Fruit fly (Drosophila melanogaster): Measurements from ENCODE around the gene Inx5.

The Inx5 gene

dm6 chrX:19179696-19180255, 9.1 kb upstream of the Inx5 start, which contains the start of the genes CG7556 and CG7453:
CG7556 (minus strand) TSS chrX:19179830.
CG7453 (plus strand) TSS chrX:19180173.
- TF ChIP-seq toe (GFP tag; optimal IDR thresholded peaks at IDR 0.05) (peak; percentile 76), CG7045 (GFP tag; optimal IDR thresholded peaks at IDR 0.05) (peak; percentile 56), CG14711 (tag; optimal IDR thresholded peaks at IDR 0.05) (peak; percentile 72), pad (GFP tag; optimal IDR thresholded peaks at IDR 0.05) (peak; percentile 60), cic (GFP tag; optimal IDR thresholded peaks at IDR 0.05) (peak; percentile 15), Crg-1 (GFP tag; optimal IDR thresholded peaks at IDR 0.05) (peak; percentile 63), kay (GFP tag; ENCODE audit: borderline replicate concordance) (no peak), Mnt (GFP tag; optimal IDR thresholded peaks at IDR 0.05) (peak; percentile 66), CG5204 (GFP tag; optimal IDR thresholded peaks at IDR 0.05) (peak; percentile 81), Clk (GFP tag; optimal IDR thresholded peaks at IDR 0.05) (no peak), CG12768 (GFP tag; optimal IDR thresholded peaks at IDR 0.05) (peak; percentile 10), ovo (GFP tag; optimal IDR thresholded peaks at IDR 0.05) (peak; percentile 57), tj (GFP tag; optimal IDR thresholded peaks at IDR 0.05) (peak; percentile 98), CG1620 (GFP tag; optimal IDR thresholded peaks at IDR 0.05) (peak; percentile 76), CG11617 (GFP tag; optimal IDR thresholded peaks at IDR 0.05) (peak; percentile 74), cnc (optimal IDR thresholded peaks at IDR 0.05) (no peak), Hr96 (GFP tag; optimal IDR thresholded peaks at IDR 0.05) (no peak), bab1 (GFP tag; optimal IDR thresholded peaks at IDR 0.05) (peak; percentile 81), CG7101 (tag; optimal IDR thresholded peaks at IDR 0.05) (peak; percentile 65), CG33017 (tag; optimal IDR thresholded peaks at IDR 0.05) (no peak)

dm6 chrX:19174850-19175571, 4.3 kb upstream of the Inx5 start, which contains the start of gene CG33939:
CG33939 (minus strand) TSS chrX:19174900.
- TF ChIP-seq bab1 (GFP tag; optimal IDR thresholded peaks at IDR 0.05) (no peak), CG1620 (GFP tag; optimal IDR thresholded peaks at IDR 0.05) (no peak), pad (GFP tag; optimal IDR thresholded peaks at IDR 0.05) (no peak), CG33017 (tag; optimal IDR thresholded peaks at IDR 0.05) (no peak), CG7101 (tag; optimal IDR thresholded peaks at IDR 0.05) (no peak), CG5204 (GFP tag; optimal IDR thresholded peaks at IDR 0.05) (no peak), Crg-1 (GFP tag; optimal IDR thresholded peaks at IDR 0.05) (no peak), cnc (optimal IDR thresholded peaks at IDR 0.05) (no peak), ovo (GFP tag; optimal IDR thresholded peaks at IDR 0.05) (no peak), kay (GFP tag; ENCODE audit: borderline replicate concordance) (no peak), CG12768 (GFP tag; optimal IDR thresholded peaks at IDR 0.05) (no peak), CG7045 (GFP tag; optimal IDR thresholded peaks at IDR 0.05) (no peak), Clk (GFP tag; optimal IDR thresholded peaks at IDR 0.05) (no peak), CG14711 (tag; optimal IDR thresholded peaks at IDR 0.05) (no peak), CG11617 (GFP tag; optimal IDR thresholded peaks at IDR 0.05) (no peak), Hr96 (GFP tag; optimal IDR thresholded peaks at IDR 0.05) (no peak), toe (GFP tag; optimal IDR thresholded peaks at IDR 0.05) (no peak), tj (GFP tag; optimal IDR thresholded peaks at IDR 0.05) (no peak), Mnt (GFP tag; optimal IDR thresholded peaks at IDR 0.05) (no peak), cic (GFP tag; optimal IDR thresholded peaks at IDR 0.05) (no peak)

dm6 chrX:19174092-19174491, 3.4 kb upstream of the Inx5 start:
- no peak for TF ChIP-seq CG33017 (tag; optimal IDR thresholded peaks at IDR 0.05)

- TF ChIP-seq Mnt (GFP tag; optimal IDR thresholded peaks at IDR 0.05) (no peak), tj (GFP tag; optimal IDR thresholded peaks at IDR 0.05) (no peak), ovo (GFP tag; optimal IDR thresholded peaks at IDR 0.05) (no peak), CG14711 (tag; optimal IDR thresholded peaks at IDR 0.05) (no peak), Clk (GFP tag; optimal IDR thresholded peaks at IDR 0.05) (no peak), CG11617 (GFP tag; optimal IDR thresholded peaks at IDR 0.05) (no peak), CG12768 (GFP tag; optimal IDR thresholded peaks at IDR 0.05) (no peak), cnc (optimal IDR thresholded peaks at IDR 0.05) (no peak), CG7045 (GFP tag; optimal IDR thresholded peaks at IDR 0.05) (no peak), kay (GFP tag; ENCODE audit: borderline replicate concordance) (no peak), bab1 (GFP tag; optimal IDR thresholded peaks at IDR 0.05) (no peak), pad (GFP tag; optimal IDR thresholded peaks at IDR 0.05) (no peak), CG7101 (tag; optimal IDR thresholded peaks at IDR 0.05) (no peak), CG1620 (GFP tag; optimal IDR thresholded peaks at IDR 0.05) (no peak), CG33017 (tag; optimal IDR thresholded peaks at IDR 0.05) (no peak), toe (GFP tag; optimal IDR thresholded peaks at IDR 0.05) (no peak)
These were observed 2.3 kb upstream of the Inx5 start for dm6 chrX:19172955-19173354.

dm6 chrX:19171926-19172325, 1.2 kb upstream of the Inx5 start:
- no peak for TF ChIP-seq pad (GFP tag; optimal IDR thresholded peaks at IDR 0.05)
- TF ChIP-seq Clk (GFP tag; optimal IDR thresholded peaks at IDR 0.05), result no peak
- no peak for TF ChIP-seq Mnt (GFP tag; optimal IDR thresholded peaks at IDR 0.05)
- no peak for TF ChIP-seq kay (GFP tag; ENCODE audit: borderline replicate concordance)
- TF ChIP-seq Crg-1 (GFP tag; optimal IDR thresholded peaks at IDR 0.05), result no peak
- TF ChIP-seq CG7045 (GFP tag; optimal IDR thresholded peaks at IDR 0.05), result no peak
- TF ChIP-seq toe (GFP tag; optimal IDR thresholded peaks at IDR 0.05), result no peak
- TF ChIP-seq bab1 (GFP tag; optimal IDR thresholded peaks at IDR 0.05), result no peak
- no peak for TF ChIP-seq tj (GFP tag; optimal IDR thresholded peaks at IDR 0.05)
- no peak for TF ChIP-seq CG33017 (tag; optimal IDR thresholded peaks at IDR 0.05)
- no peak for TF ChIP-seq Hr96 (GFP tag; optimal IDR thresholded peaks at IDR 0.05)
- no peak for TF ChIP-seq CG7101 (tag; optimal IDR thresholded peaks at IDR 0.05)
- no peak for TF ChIP-seq CG1620 (GFP tag; optimal IDR thresholded peaks at IDR 0.05)
- no peak for TF ChIP-seq cnc (optimal IDR thresholded peaks at IDR 0.05)
- TF ChIP-seq CG5204 (GFP tag; optimal IDR thresholded peaks at IDR 0.05), result no peak
- no peak for TF ChIP-seq CG14711 (tag; optimal IDR thresholded peaks at IDR 0.05)
- no peak for TF ChIP-seq ovo (GFP tag; optimal IDR thresholded peaks at IDR 0.05)
- TF ChIP-seq cic (GFP tag; optimal IDR thresholded peaks at IDR 0.05), result no peak
- no peak for TF ChIP-seq CG12768 (GFP tag; optimal IDR thresholded peaks at IDR 0.05)
- no peak for TF ChIP-seq CG11617 (GFP tag; optimal IDR thresholded peaks at IDR 0.05)

All from whole organism, adult.